Worm (Caenorhabditis elegans) whole organism, mixed stage, embryonic: Measurements from ENCODE around the gene F10E7.1.

Source experiments
- M03D4.4 ChIP-seq: sonication (generic microtip); optimal IDR thresholded peaks from 2 replicates; lab custom pipeline; 2017; ENCODE audit warnings: mild to moderate bottlenecking, missing genetic modification characterization, missing compliant biosample characterization
- bed-3 ChIP-seq: fragments of 200-800 bp; sonication (Bioruptor generic); optimal IDR thresholded peaks from 3 replicates; lab custom pipeline; 2018; ENCODE audit warnings: mild to moderate bottlenecking, missing genetic modification characterization, moderate library complexity, missing compliant biosample characterization
- blmp-1 ChIP-seq: fragments of 150-350 bp; optimal IDR thresholded peaks from 2 replicates; lab custom pipeline; 2014; ENCODE audit warnings: missing biosample characterization, missing genetic modification characterization
- ceh-39 ChIP-seq: fragments of 150-350 bp; optimal IDR thresholded peaks from 2 replicates; lab custom pipeline; 2014; ENCODE audit warnings: missing biosample characterization, missing genetic modification characterization
- ceh-43 ChIP-seq: fragments of 200-800 bp; sonication (Bioruptor generic); optimal IDR thresholded peaks from 2 replicates; lab custom pipeline; 2018; ENCODE audit warnings: mild to moderate bottlenecking, missing genetic modification characterization, moderate library complexity, missing compliant biosample characterization
- ceh-83 ChIP-seq: fragments of 200-800 bp; sonication (Bioruptor generic); optimal IDR thresholded peaks from 2 replicates; lab custom pipeline; 2018; ENCODE audit warnings: mild to moderate bottlenecking, missing genetic modification characterization, missing compliant biosample characterization
- cnd-1 ChIP-seq: fragments of 200-800 bp; sonication (Bioruptor generic); optimal IDR thresholded peaks from 2 replicates; lab custom pipeline; 2018; ENCODE audit warnings: mild to moderate bottlenecking, missing genetic modification characterization, missing compliant biosample characterization
- drap-1 ChIP-seq: fragments of 200-800 bp; sonication (Bioruptor generic); optimal IDR thresholded peaks from 3 replicates; lab custom pipeline; 2018; ENCODE audit warnings: mild to moderate bottlenecking, missing genetic modification characterization, missing compliant biosample characterization
- elt-1 ChIP-seq: sonication (generic microtip); optimal IDR thresholded peaks from 2 replicates; lab custom pipeline; 2017; ENCODE audit warnings: missing genetic modification characterization, mild to moderate bottlenecking, missing compliant biosample characterization, antibody characterized with exemption, moderate library complexity, borderline replicate concordance; ENCODE audit not compliant: insufficient read depth
- flh-1 ChIP-seq: fragments of 200-800 bp; sonication (Bioruptor generic); optimal IDR thresholded peaks from 2 replicates; lab custom pipeline; 2018; ENCODE audit warnings: mild to moderate bottlenecking, missing genetic modification characterization, moderate library complexity, missing compliant biosample characterization
- ham-2 ChIP-seq: fragments of 200-800 bp; sonication (Bioruptor generic); optimal IDR thresholded peaks from 2 replicates; lab custom pipeline; 2018; ENCODE audit warnings: mild to moderate bottlenecking, missing genetic modification characterization, missing compliant biosample characterization
- lin-32 ChIP-seq: fragments of 200-800 bp; sonication (Bioruptor generic); optimal IDR thresholded peaks from 2 replicates; lab custom pipeline; 2018; ENCODE audit warnings: mild to moderate bottlenecking, missing genetic modification characterization, missing compliant biosample characterization
- lsy-2 ChIP-seq: fragments of 150-350 bp; optimal IDR thresholded peaks from 2 replicates; lab custom pipeline; 2014; ENCODE audit warnings: missing biosample characterization, missing genetic modification characterization
- mab-5 ChIP-seq: fragments of 150-350 bp; optimal IDR thresholded peaks from 2 replicates; lab custom pipeline; 2014; ENCODE audit warnings: missing biosample characterization, missing genetic modification characterization
- mep-1 ChIP-seq: fragments of 150-350 bp; optimal IDR thresholded peaks from 2 replicates; lab custom pipeline; 2017; ENCODE audit warnings: missing biosample characterization, missing genetic modification reagents, missing genetic modification characterization, inconsistent platforms
- mls-2 ChIP-seq: sonication (generic microtip); optimal IDR thresholded peaks from 2 replicates; lab custom pipeline; 2016; ENCODE audit warnings: mild to moderate bottlenecking, missing genetic modification characterization, moderate library complexity, missing compliant biosample characterization
- nhr-12 ChIP-seq: fragments of 150-350 bp; optimal IDR thresholded peaks from 2 replicates; lab custom pipeline; 2014; ENCODE audit warnings: missing biosample characterization, missing genetic modification characterization
- nhr-2 ChIP-seq: fragments of 150-350 bp; optimal IDR thresholded peaks from 2 replicates; lab custom pipeline; 2014; ENCODE audit warnings: missing biosample characterization, missing genetic modification characterization
- nhr-237 ChIP-seq: fragments of 150-350 bp; optimal IDR thresholded peaks from 2 replicates; lab custom pipeline; 2014; ENCODE audit warnings: missing biosample characterization, missing genetic modification characterization
- nhr-28 ChIP-seq: fragments of 150-350 bp; optimal IDR thresholded peaks from 2 replicates; lab custom pipeline; 2014; ENCODE audit warnings: missing biosample characterization, missing genetic modification characterization
- nhr-76 ChIP-seq: sonication (generic microtip); optimal IDR thresholded peaks from 2 replicates; lab custom pipeline; 2017; ENCODE audit warnings: missing biosample characterization, missing genetic modification characterization
- pha-4 ChIP-seq: fragments of 150-350 bp; optimal IDR thresholded peaks from 2 replicates; lab custom pipeline; 2018; ENCODE audit warnings: missing biosample characterization, missing genetic modification reagents, missing genetic modification characterization
- sem-2 ChIP-seq: fragments of 200-800 bp; sonication (Bioruptor generic); optimal IDR thresholded peaks from 2 replicates; lab custom pipeline; 2018; ENCODE audit warnings: mild to moderate bottlenecking, missing genetic modification characterization, missing compliant biosample characterization
- snpc-4 ChIP-seq: fragments of 150-350 bp; optimal IDR thresholded peaks from 2 replicates; lab custom pipeline; 2014; ENCODE audit warnings: missing biosample characterization, missing genetic modification characterization
- sptf-1 ChIP-seq: sonication (generic microtip); optimal IDR thresholded peaks from 2 replicates; lab custom pipeline; 2017; ENCODE audit warnings: mild to moderate bottlenecking, missing genetic modification characterization, moderate library complexity, missing compliant biosample characterization
- tbx-8 ChIP-seq: fragments of 200-800 bp; sonication (Bioruptor generic); optimal IDR thresholded peaks from 2 replicates; lab custom pipeline; 2018; ENCODE audit warnings: mild to moderate bottlenecking, missing genetic modification characterization, moderate library complexity, missing compliant biosample characterization
- unc-120 ChIP-seq: sonication (generic microtip); optimal IDR thresholded peaks from 2 replicates; lab custom pipeline; 2017; ENCODE audit warnings: missing genetic modification characterization, missing compliant biosample characterization; ENCODE audit not compliant: poor library complexity, severe bottlenecking
- unc-39 ChIP-seq: fragments of 150-350 bp; optimal IDR thresholded peaks from 2 replicates; lab custom pipeline; 2014; ENCODE audit warnings: missing biosample characterization, missing genetic modification characterization
- unc-62 ChIP-seq: fragments of 150-350 bp; optimal IDR thresholded peaks from 2 replicates; lab custom pipeline; 2014; ENCODE audit warnings: missing biosample characterization, missing genetic modification reagents, missing genetic modification characterization
- zip-8 ChIP-seq: fragments of 150-350 bp; optimal IDR thresholded peaks from 2 replicates; lab custom pipeline; 2014; ENCODE audit warnings: missing biosample characterization, missing genetic modification characterization
- ztf-11 ChIP-seq: fragments of 150-350 bp; optimal IDR thresholded peaks from 2 replicates; lab custom pipeline; 2014; ENCODE audit warnings: missing biosample characterization, missing genetic modification characterization

The F10E7.1 gene

ce11 chrII:7119525-7119924 lies 7.0 kb upstream of the F10E7.1 start:
- TF ChIP-seq nhr-237 (tag; lab: Kevin White, UChicago), result no peak
- no peak for TF ChIP-seq ztf-11 (tag; lab: Kevin White, UChicago)
- TF ChIP-seq ceh-43 (GFP tag; lab: Kevin White, UChicago), result no peak
- no peak for TF ChIP-seq bed-3 (GFP tag; lab: Kevin White, UChicago)
- TF ChIP-seq mls-2, result no peak
- no peak for TF ChIP-seq mab-5 (tag; lab: Kevin White, UChicago)
- TF ChIP-seq tbx-8 (GFP tag; lab: Kevin White, UChicago), result no peak
- TF ChIP-seq cnd-1, result no peak
- no peak for TF ChIP-seq ham-2
- TF ChIP-seq zip-8 (tag; lab: Kevin White, UChicago), result no peak
- no peak for TF ChIP-seq blmp-1 (tag; lab: Kevin White, UChicago)

- TF ChIP-seq ztf-11 (tag; lab: Kevin White, UChicago) (no peak), unc-62 (no peak), sem-2 (GFP tag; lab: Kevin White, UChicago) (no peak), ceh-43 (GFP tag; lab: Kevin White, UChicago) (no peak), pha-4 (tag; lab: Kevin White, UChicago) (no peak), unc-120 (tag; lab: Kevin White, UChicago) (no peak), flh-1 (no peak), snpc-4 (tag; lab: Kevin White, UChicago) (no peak), ceh-83 (GFP tag; lab: Kevin White, UChicago) (no peak), blmp-1 (tag; lab: Kevin White, UChicago) (no peak), elt-1 (no peak), nhr-76 (tag; lab: Kevin White, UChicago) (no peak), nhr-2 (tag; lab: Kevin White, UChicago) (no peak), ceh-39 (no peak), M03D4.4 (tag; lab: Kevin White, UChicago) (no peak), drap-1 (GFP tag; lab: Kevin White, UChicago) (no peak)
Measured at ce11 chrII:7121762-7122292, 4.7 kb upstream of the F10E7.1 start, which contains the start of gene F10E7.2. F10E7.2 (plus strand) TSS chrII:7122242.

- peak; percentile 16 for TF ChIP-seq cnd-1
- no peak for TF ChIP-seq mab-5 (tag; lab: Kevin White, UChicago)
Measured at ce11 chrII:7122661-7123418, 3.7 kb upstream of the F10E7.1 start, which contains the start of gene F10E7.11. F10E7.11 (minus strand) TSS chrII:7122892.

ce11 chrII:7131871-7132693 lies 5.5 kb downstream of the F10E7.1 start, which contains the start of the genes T07F8.4 and gld-3:
T07F8.4 (minus strand) TSS chrII:7132032.
gld-3 (plus strand) TSS chrII:7132643.
- TF ChIP-seq ham-2, result no peak
- peak; percentile 93 for TF ChIP-seq lsy-2 (tag; lab: Kevin White, UChicago)
- peak; percentile 42 for TF ChIP-seq sptf-1 (tag; lab: Kevin White, UChicago)
- no peak for TF ChIP-seq ztf-11 (tag; lab: Kevin White, UChicago)
- peak; percentile 62 for TF ChIP-seq mep-1 (tag; lab: Kevin White, UChicago)
- TF ChIP-seq, all 35 proteins: peak for 3

- TF ChIP-seq nhr-76 (tag; lab: Kevin White, UChicago), result no peak
- TF ChIP-seq ceh-43 (GFP tag; lab: Kevin White, UChicago), result no peak
- no peak for TF ChIP-seq lin-32 (GFP tag; lab: Kevin White, UChicago)
- TF ChIP-seq M03D4.4 (tag; lab: Kevin White, UChicago), result no peak
- no peak for TF ChIP-seq nhr-28 (tag; lab: Kevin White, UChicago)
- no peak for TF ChIP-seq unc-120 (tag; lab: Kevin White, UChicago)
- no peak for TF ChIP-seq unc-39
- no peak for TF ChIP-seq snpc-4 (tag; lab: Kevin White, UChicago)
- no peak for TF ChIP-seq nhr-12 (tag; lab: Kevin White, UChicago)
- no peak for TF ChIP-seq pha-4 (tag; lab: Kevin White, UChicago)
- no peak for TF ChIP-seq sem-2 (GFP tag; lab: Kevin White, UChicago)
Measured at ce11 chrII:7139064-7139463, 12.5 kb downstream of the F10E7.1 start.
